Worm (Caenorhabditis elegans): Measurements from ENCODE around the gene exos-9.

The exos-9 gene

ce11 chrIII:7165276-7165675 lies 32.6 kb downstream of the exos-9 start:
- TF ChIP-seq skn-1 (tag; optimal IDR thresholded peaks at IDR 0.05): no peak
- TF ChIP-seq snpc-4 (tag; optimal IDR thresholded peaks at IDR 0.05): no peak
- no peak for TF ChIP-seq dmd-4 (tag; optimal IDR thresholded peaks at IDR 0.05)
- TF ChIP-seq lin-11 (tag; optimal IDR thresholded peaks at IDR 0.05): no peak
- TF ChIP-seq unc-39 (tag; optimal IDR thresholded peaks at IDR 0.05): no peak
- no peak for TF ChIP-seq crh-2 (tag; optimal IDR thresholded peaks at IDR 0.05)
- no peak for TF ChIP-seq nhr-11 (tag; optimal IDR thresholded peaks at IDR 0.05)
- TF ChIP-seq F13H6.1 (tag; optimal IDR thresholded peaks at IDR 0.05): no peak
- TF ChIP-seq nhr-10 (tag; optimal IDR thresholded peaks at IDR 0.05): no peak

ce11 chrIII:7162065-7162762 lies 35.7 kb downstream of the exos-9 start, which contains the start of the genes syf-2 and K04G7.1:
syf-2 (minus strand) TSS chrIII:7162115.
K04G7.1 (plus strand) TSS chrIII:7162712.
- TF ChIP-seq crh-2 (tag; optimal IDR thresholded peaks at IDR 0.05) (peak; percentile 94), skn-1 (tag; optimal IDR thresholded peaks at IDR 0.05) (peak; percentile 19), mdl-1 (tag; optimal IDR thresholded peaks at IDR 0.05) (peak in 1 of 2 experiments; percentile 67), aly-2 (tag; optimal IDR thresholded peaks at IDR 0.05) (no peak), peb-1 (tag; optimal IDR thresholded peaks at IDR 0.05) (no peak), sma-9 (GFP tag; optimal IDR thresholded peaks at IDR 0.05) (peak; percentile 83), sma-9 (tag; optimal IDR thresholded peaks at IDR 0.05) (no peak), C34F6.9 (tag; optimal IDR thresholded peaks at IDR 0.05) (peak; percentile 94), lin-13 (GFP tag; optimal IDR thresholded peaks at IDR 0.05) (peak; percentile 99), lin-11 (tag; optimal IDR thresholded peaks at IDR 0.05) (peak; percentile 87), nhr-77 (tag; optimal IDR thresholded peaks at IDR 0.05) (peak; percentile 32), nhr-6 (tag; optimal IDR thresholded peaks at IDR 0.05) (peak; percentile 69), ceh-16 (tag; optimal IDR thresholded peaks at IDR 0.05) (peak; percentile 56), lsy-2 (tag; optimal IDR thresholded peaks at IDR 0.05) (peak; percentile 78 to 96), nhr-10 (tag; optimal IDR thresholded peaks at IDR 0.05) (no peak), nhr-25 (tag; optimal IDR thresholded peaks at IDR 0.05) (peak; percentile 89), alr-1 (tag; optimal IDR thresholded peaks at IDR 0.05) (no peak), R02D3.7 (tag; optimal IDR thresholded peaks at IDR 0.05) (peak; percentile 19), gmeb-1 (tag; optimal IDR thresholded peaks at IDR 0.05) (peak; percentile 95), F13H6.1 (tag; optimal IDR thresholded peaks at IDR 0.05) (peak; percentile 78), nhr-23 (tag; optimal IDR thresholded peaks at IDR 0.05) (no peak), nhr-237 (tag; optimal IDR thresholded peaks at IDR 0.05) (no peak), Y55F3AM.14 (GFP tag; optimal IDR thresholded peaks at IDR 0.05) (no peak), sma-3 (GFP tag; optimal IDR thresholded peaks at IDR 0.05) (peak; percentile 86), snpc-4 (tag; optimal IDR thresholded peaks at IDR 0.05) (peak; percentile 82), fos-1 (tag; optimal IDR thresholded peaks at IDR 0.05) (peak; percentile 82), unc-39 (tag; optimal IDR thresholded peaks at IDR 0.05) (no peak), lin-39 (tag; optimal IDR thresholded peaks at IDR 0.05) (peak; percentile 3), dmd-4 (tag; optimal IDR thresholded peaks at IDR 0.05) (no peak), mbf-1 (tag; optimal IDR thresholded peaks at IDR 0.05) (no peak), unc-62 (GFP tag; optimal IDR thresholded peaks at IDR 0.05) (no peak), sem-4 (tag; optimal IDR thresholded peaks at IDR 0.05) (peak; percentile 77), zag-1 (tag; optimal IDR thresholded peaks at IDR 0.05) (peak; percentile 66), mab-5 (tag; optimal IDR thresholded peaks at IDR 0.05) (peak; percentile 79), nhr-11 (tag; optimal IDR thresholded peaks at IDR 0.05) (no peak), elt-3 (tag; optimal IDR thresholded peaks at IDR 0.05) (no peak), nhr-129 (tag; optimal IDR thresholded peaks at IDR 0.05) (peak; percentile 82), elt-1 (tag; optimal IDR thresholded peaks at IDR 0.05) (no peak), ama-1 (optimal IDR thresholded peaks at IDR 0.05) (no peak), ceh-82 (tag; optimal IDR thresholded peaks at IDR 0.05) (no peak), nhr-12 (tag; optimal IDR thresholded peaks at IDR 0.05) (no peak), ztf-11 (tag; optimal IDR thresholded peaks at IDR 0.05) (no peak), nhr-21 (tag; optimal IDR thresholded peaks at IDR 0.05) (peak; percentile 86), ZK546.5 (tag; optimal IDR thresholded peaks at IDR 0.05) (peak; percentile 12), egl-27 (tag; optimal IDR thresholded peaks at IDR 0.05) (peak; percentile 92), unc-55 (GFP tag; optimal IDR thresholded peaks at IDR 0.05) (peak; percentile 98), blmp-1 (tag; optimal IDR thresholded peaks at IDR 0.05; ENCODE audit: insufficient read depth) (peak; percentile 63), ztf-4 (tag; optimal IDR thresholded peaks at IDR 0.05) (peak; percentile 58)

All from whole organism, L2 larva.